Worm (Caenorhabditis elegans) whole organism, early embryonic: ENCODE measurements around the gene ape-1.
A peak's percentile ranks its signal among the peaks of the same experiment; 100 is the strongest.

Experiments
- B0310.2 ChIP-seq: sonication (generic microtip); optimal IDR thresholded peaks from 2 replicates; lab custom pipeline; 2016; ENCODE audit warnings: mild to moderate bottlenecking, missing genetic modification characterization, missing compliant biosample characterization
- F13C5.2 ChIP-seq: sonication (generic microtip); optimal IDR thresholded peaks from 2 replicates; lab custom pipeline; 2017; ENCODE audit warnings: mild to moderate bottlenecking, missing genetic modification characterization, inconsistent platforms, missing compliant biosample characterization
- aly-1 ChIP-seq: sonication (generic microtip); optimal IDR thresholded peaks from 2 replicates; lab custom pipeline; 2016; ENCODE audit warnings: missing genetic modification characterization, missing compliant biosample characterization
- ama-1 ChIP-seq: fragments of 150-350 bp; optimal IDR thresholded peaks from 2 replicates; lab custom pipeline; 2014
- ceh-13 ChIP-seq: fragments of 200-800 bp; sonication (Bioruptor generic); optimal IDR thresholded peaks from 2 replicates; lab custom pipeline; 2018; ENCODE audit warnings: mild to moderate bottlenecking, missing genetic modification characterization, missing compliant biosample characterization
- ceh-36 ChIP-seq: sonication (generic microtip); optimal IDR thresholded peaks from 2 replicates; lab custom pipeline; 2016; ENCODE audit warnings: missing genetic modification characterization, inconsistent platforms, missing compliant biosample characterization
- ets-7 ChIP-seq: sonication (generic microtip); optimal IDR thresholded peaks from 2 replicates; lab custom pipeline; 2016; ENCODE audit warnings: missing genotype, missing genetic modification characterization, missing compliant biosample characterization
- flt-1 ChIP-seq: fragments of 200-800 bp; sonication (Bioruptor generic); IDR thresholded peaks from 2 replicates; pipeline ENCODE4 v1.3.6; 2022; ENCODE audit warnings: missing genetic modification characterization, missing compliant biosample characterization
- hmbx-1 ChIP-seq: sonication (generic microtip); optimal IDR thresholded peaks from 2 replicates; lab custom pipeline; 2016; ENCODE audit warnings: mild to moderate bottlenecking, missing genetic modification characterization, missing compliant biosample characterization
- hmg-4 ChIP-seq: fragments of 200-800 bp; sonication (Bioruptor generic); optimal IDR thresholded peaks from 2 replicates; lab custom pipeline; 2018; ENCODE audit warnings: mild to moderate bottlenecking, missing genetic modification characterization, missing compliant biosample characterization
- hnd-1 ChIP-seq: sonication (generic microtip); optimal IDR thresholded peaks from 2 replicates; lab custom pipeline; 2016; ENCODE audit warnings: missing genetic modification characterization, missing compliant biosample characterization
- pes-1 ChIP-seq: fragments of 200-800 bp; sonication (Bioruptor generic); IDR thresholded peaks from 2 replicates; pipeline ENCODE4 v1.3.6; 2022; ENCODE audit warnings: missing genetic modification reagents, missing genetic modification characterization, missing compliant biosample characterization
- scrt-1 ChIP-seq: fragments of 200-800 bp; sonication (Bioruptor generic); IDR thresholded peaks from 2 replicates; pipeline ENCODE4 v1.3.6; 2022; ENCODE audit warnings: missing genetic modification characterization, missing compliant biosample characterization
- sea-1 ChIP-seq: fragments of 200-800 bp; sonication (Bioruptor generic); conservative IDR thresholded peaks from 2 replicates; pipeline ENCODE4 v1.3.6; 2022; ENCODE audit warnings: missing genetic modification characterization, missing compliant biosample characterization
- tbx-11 ChIP-seq: fragments of 200-800 bp; sonication (Bioruptor generic); IDR thresholded peaks from 2 replicates; pipeline ENCODE4 v1.3.6; 2022; ENCODE audit warnings: missing genetic modification characterization, missing compliant biosample characterization
- tbx-37 ChIP-seq: fragments of 200-800 bp; sonication (Bioruptor generic); conservative IDR thresholded peaks from 2 replicates; pipeline ENCODE4 v1.3.6; 2022; ENCODE audit warnings: missing genetic modification reagents, missing genetic modification characterization, missing compliant biosample characterization
- tra-4 ChIP-seq: sonication (generic microtip); optimal IDR thresholded peaks from 2 replicates; lab custom pipeline; 2017; ENCODE audit warnings: missing genetic modification characterization, missing compliant biosample characterization

Gene ape-1

DNA sequence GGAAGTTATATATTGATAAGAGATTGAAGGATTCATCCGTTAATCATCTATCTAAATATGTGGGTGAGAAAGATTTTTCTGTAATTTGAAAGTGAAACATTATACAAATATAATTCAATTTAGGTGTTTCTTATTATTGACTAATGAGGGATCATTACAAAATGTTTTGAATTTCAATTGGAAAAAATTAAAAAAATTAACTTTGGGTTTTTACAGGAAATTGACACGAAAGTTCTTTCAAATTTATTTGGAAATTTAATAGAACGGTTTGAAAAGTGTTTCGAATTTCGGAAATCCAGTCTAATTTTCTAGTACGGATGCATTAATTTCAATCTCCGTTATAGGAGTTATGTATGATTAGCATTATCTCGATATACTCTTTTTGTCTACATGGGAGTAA lies 22.6 kb upstream of the ape-1 start:
- TF ChIP-seq ceh-36 (tag; lab: Kevin White, UChicago) (no peak), tbx-11 (GFP tag; lab: Robert Waterston, UW) (no peak), aly-1 (tag; lab: Kevin White, UChicago) (no peak), pes-1 (no peak), hmbx-1 (tag; lab: Kevin White, UChicago) (no peak), ama-1 (lab: Kevin White, UChicago) (no peak), hmg-4 (GFP tag; lab: Kevin White, UChicago) (no peak), ceh-13 (GFP tag; lab: Kevin White, UChicago) (no peak), scrt-1 (no peak), sea-1 (GFP tag; lab: Robert Waterston, UW) (no peak), ets-7 (tag; lab: Kevin White, UChicago) (no peak), F13C5.2 (tag; lab: Kevin White, UChicago) (no peak), tbx-37 (GFP tag; lab: Robert Waterston, UW) (no peak), flt-1 (GFP tag; lab: Robert Waterston, UW) (no peak), B0310.2 (no peak), hnd-1 (tag; lab: Kevin White, UChicago) (no peak)

DNA sequence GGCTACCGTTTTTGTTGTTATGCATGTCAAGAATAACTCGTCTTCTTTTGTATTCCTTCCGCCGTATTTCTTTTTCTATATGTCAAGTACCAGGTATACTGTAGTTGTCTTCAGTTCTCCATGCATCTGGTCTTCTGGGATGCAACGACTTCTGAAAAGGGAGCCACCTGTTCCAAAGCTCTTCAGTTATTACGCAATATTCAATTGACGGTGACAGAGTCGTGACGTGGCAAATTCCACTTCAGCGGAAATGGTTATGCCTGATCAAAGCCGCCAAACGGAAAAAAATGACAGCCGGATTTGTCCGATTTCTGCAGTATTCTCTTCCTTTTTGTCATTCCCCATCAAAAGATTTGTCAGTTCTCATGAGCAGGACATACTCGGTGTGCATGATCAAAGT lies 19.3 kb upstream of the ape-1 start:
- TF ChIP-seq hmg-4 (GFP tag; lab: Kevin White, UChicago) (no peak), hnd-1 (tag; lab: Kevin White, UChicago) (no peak), aly-1 (tag; lab: Kevin White, UChicago) (no peak), sea-1 (GFP tag; lab: Robert Waterston, UW) (no peak), tbx-37 (GFP tag; lab: Robert Waterston, UW) (no peak), pes-1 (no peak), tbx-11 (GFP tag; lab: Robert Waterston, UW) (no peak), tra-4 (tag; lab: Kevin White, UChicago) (no peak), hmbx-1 (tag; lab: Kevin White, UChicago) (no peak), scrt-1 (no peak), ets-7 (tag; lab: Kevin White, UChicago) (no peak), B0310.2 (no peak), ama-1 (lab: Kevin White, UChicago) (no peak), F13C5.2 (tag; lab: Kevin White, UChicago) (no peak), ceh-13 (GFP tag; lab: Kevin White, UChicago) (no peak), flt-1 (GFP tag; lab: Robert Waterston, UW) (no peak), ceh-36 (tag; lab: Kevin White, UChicago) (no peak)

DNA sequence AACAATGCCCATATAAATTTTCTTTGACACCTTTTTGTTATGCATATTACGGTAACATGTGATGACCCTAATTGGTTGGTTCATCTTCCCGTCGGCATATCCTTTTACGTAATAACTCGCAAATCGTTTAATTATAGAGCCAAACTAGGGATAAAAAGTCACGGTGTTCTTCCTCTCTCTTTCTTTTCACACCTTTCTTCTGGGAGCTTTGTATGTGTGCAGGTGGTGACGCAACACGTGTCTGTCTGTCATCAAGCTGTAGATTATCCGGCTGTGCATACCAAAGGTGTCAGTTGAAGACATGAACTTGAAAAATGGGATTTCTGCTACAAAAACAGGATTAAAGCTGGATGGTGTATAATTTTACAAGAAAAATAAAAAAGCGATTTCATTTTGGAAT lies 15.2 kb upstream of the ape-1 start:
- TF ChIP-seq hmbx-1 (tag; lab: Kevin White, UChicago) (no peak), hnd-1 (tag; lab: Kevin White, UChicago) (no peak), ceh-36 (tag; lab: Kevin White, UChicago) (peak; percentile 15)

DNA sequence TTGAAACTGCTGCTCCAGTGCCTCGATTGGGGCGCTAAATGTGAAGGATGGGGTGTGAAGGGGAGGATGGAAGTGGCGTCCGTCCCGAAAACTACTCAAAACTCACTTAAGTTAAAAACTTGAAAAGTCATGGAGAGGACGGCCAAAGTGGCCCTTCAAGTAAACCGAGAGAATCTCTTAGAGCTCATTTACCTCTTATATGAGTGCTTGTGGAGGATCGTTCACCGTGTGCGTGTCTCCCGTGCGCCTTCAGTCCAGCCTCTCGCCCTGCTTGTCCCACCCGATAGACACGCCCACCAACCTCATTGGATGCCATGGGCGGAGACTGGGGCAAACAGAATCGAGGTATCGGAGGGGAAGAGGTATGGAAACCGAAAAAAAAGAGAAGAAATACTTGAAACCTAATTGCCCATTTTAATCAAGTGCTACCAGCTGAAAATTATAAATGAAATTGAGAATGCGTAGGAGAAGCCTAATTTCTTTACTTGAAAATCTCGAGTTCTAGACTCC lies 10.8 kb upstream of the ape-1 start, which contains the start of gene ceh-27:
ceh-27 (minus strand) TSS at position 228 of the 510 bp plus-strand sequence.
- TF ChIP-seq aly-1 (tag; lab: Kevin White, UChicago) (no peak), pes-1 (no peak), tbx-11 (GFP tag; lab: Robert Waterston, UW) (no peak), B0310.2 (no peak), ama-1 (lab: Kevin White, UChicago) (no peak), tbx-37 (GFP tag; lab: Robert Waterston, UW) (no peak), sea-1 (GFP tag; lab: Robert Waterston, UW) (no peak), flt-1 (GFP tag; lab: Robert Waterston, UW) (no peak), scrt-1 (no peak), tra-4 (tag; lab: Kevin White, UChicago) (no peak), ceh-36 (tag; lab: Kevin White, UChicago) (no peak)

DNA sequence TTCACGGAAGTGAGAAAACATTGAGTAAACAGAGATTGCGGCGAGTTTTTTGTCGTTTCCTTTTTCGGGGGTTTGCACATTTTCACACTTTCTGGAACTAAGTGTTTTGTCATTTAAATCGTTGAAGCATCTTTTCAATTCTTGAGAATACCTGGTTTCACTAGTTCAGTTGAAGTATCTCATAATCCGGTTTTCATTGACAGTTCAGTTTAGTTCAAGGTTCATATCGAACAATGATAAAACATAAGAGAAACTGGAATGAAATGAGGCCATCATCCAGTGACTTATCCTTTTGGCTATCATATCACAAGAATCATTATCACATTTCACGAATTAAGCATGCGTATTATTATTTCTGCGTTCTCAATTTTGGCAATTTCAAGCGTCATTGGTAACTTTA lies 8.6 kb upstream of the ape-1 start, which contains the start of gene F46F3.3:
F46F3.3 (plus strand) TSS at position 301 of the 400 bp plus-strand sequence.
- TF ChIP-seq hnd-1 (tag; lab: Kevin White, UChicago) = no peak
- no peak for TF ChIP-seq B0310.2
- no peak for TF ChIP-seq F13C5.2 (tag; lab: Kevin White, UChicago)
- TF ChIP-seq sea-1 (GFP tag; lab: Robert Waterston, UW) = no peak
- TF ChIP-seq tra-4 (tag; lab: Kevin White, UChicago) = no peak
- no peak for TF ChIP-seq ceh-36 (tag; lab: Kevin White, UChicago)
- TF ChIP-seq flt-1 (GFP tag; lab: Robert Waterston, UW) = no peak
- TF ChIP-seq scrt-1 = no peak
- TF ChIP-seq hmbx-1 (tag; lab: Kevin White, UChicago) = no peak

DNA sequence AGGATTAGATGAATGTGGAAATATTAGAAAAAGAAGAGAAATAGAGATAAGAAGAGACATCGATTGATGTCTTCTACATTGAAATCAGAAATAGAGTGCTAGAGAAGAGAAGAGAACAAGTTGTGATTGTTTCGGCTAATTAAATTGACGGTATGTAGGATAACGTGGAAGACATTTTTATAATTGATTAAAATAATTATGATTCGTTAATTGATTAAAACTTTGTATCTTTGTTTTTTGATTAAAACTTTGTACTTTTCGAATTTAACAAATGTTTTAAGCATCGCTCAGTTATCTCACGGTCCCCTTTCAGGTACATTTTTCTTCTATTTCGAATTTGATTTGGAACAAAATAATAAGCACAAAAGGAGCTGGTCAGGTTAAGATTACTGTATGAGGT lies 3.2 kb upstream of the ape-1 start, which contains the start of gene lgc-44:
lgc-44 (minus strand) TSS at position 101 of the 400 bp plus-strand sequence.
- TF ChIP-seq tbx-37 (GFP tag; lab: Robert Waterston, UW) (no peak), aly-1 (tag; lab: Kevin White, UChicago) (no peak), tra-4 (tag; lab: Kevin White, UChicago) (no peak), sea-1 (GFP tag; lab: Robert Waterston, UW) (no peak), ceh-36 (tag; lab: Kevin White, UChicago) (no peak), scrt-1 (no peak), hmbx-1 (tag; lab: Kevin White, UChicago) (no peak), tbx-11 (GFP tag; lab: Robert Waterston, UW) (no peak), hmg-4 (GFP tag; lab: Kevin White, UChicago) (no peak)

DNA sequence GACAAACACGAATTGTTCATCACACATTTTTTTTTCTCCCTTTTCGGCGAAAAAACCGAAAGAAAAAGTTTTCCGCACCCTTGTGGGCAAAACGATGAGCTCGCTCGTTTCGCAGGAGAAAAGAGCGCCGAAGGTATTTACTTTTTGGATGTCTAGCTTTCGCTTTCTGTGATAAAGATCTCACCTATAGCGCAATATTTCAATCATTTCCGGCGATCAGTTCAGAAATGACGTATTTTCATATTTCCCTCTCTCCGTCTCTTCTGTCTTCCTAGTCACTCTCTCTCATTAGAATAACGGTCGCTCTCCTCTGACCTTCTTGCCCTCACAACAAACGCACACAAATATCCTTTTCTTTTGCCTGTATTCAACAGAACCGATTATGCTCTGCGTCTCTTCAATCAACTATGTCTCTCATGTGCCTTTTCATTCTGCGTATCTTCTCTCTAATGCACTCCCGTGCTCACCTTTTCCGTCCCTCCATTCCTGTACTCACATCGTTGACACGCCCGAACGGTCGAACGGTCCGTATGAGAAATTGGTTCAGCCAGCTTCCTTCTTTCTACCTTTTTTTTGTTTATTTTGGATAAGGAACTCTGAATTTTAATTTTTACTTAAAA lies 1.9 kb upstream of the ape-1 start:
- TF ChIP-seq tra-4 (tag; lab: Kevin White, UChicago) (no peak), hmg-4 (GFP tag; lab: Kevin White, UChicago) (peak; percentile 30)
